Fruit fly (Drosophila melanogaster) S2 (cell line): ENCODE data around the gene scu.

Source experiments
- CG8478 ChIP-seq: fragments of >200 bp; optimal IDR thresholded peaks from 2 replicates; lab custom pipeline; 2018
- CTCF ChIP-seq, 2 experiments: fragments of >200 bp; optimal IDR thresholded peaks; 2 replicates each; lab custom pipeline; 2018

DNA sequence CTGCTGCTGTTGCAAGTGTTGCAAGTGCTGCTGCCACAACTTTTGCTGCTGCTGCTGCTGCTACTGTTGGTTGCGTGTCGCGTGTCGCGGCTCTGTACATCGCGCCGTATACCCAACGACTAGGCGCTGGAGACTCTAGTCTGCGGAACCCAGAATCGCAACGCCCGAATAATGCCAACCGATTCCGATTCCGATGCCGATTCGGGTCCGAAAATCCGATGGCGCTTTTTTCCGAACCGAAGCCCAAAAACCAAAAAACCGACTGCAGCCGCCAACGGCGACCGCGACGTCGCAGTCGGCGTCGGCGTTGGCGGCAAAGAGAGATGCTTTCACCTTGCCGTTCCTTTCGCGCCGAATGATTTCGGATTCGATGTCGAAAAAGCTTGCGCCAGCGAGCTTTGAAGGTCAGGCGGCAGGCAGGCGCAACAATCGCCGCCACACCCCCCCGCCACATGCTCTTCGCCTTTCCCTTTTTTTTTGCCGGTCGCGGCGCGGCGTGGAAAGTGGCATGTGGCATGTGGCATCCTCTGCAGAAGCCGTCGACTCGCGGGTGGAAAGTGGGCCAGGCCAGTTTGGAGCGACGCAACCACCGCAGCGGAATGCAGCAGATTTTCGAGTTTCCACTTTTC lies 27.8 kb upstream of the scu start, which contains the start of gene Sh:
- no peak for TF ChIP-seq CG8478 (lab: Kevin White, UChicago)
- no peak for TF ChIP-seq CTCF (optimal IDR thresholded peaks at IDR 0.05; lab: Kevin White, UChicago)
